Worm (Caenorhabditis elegans) whole organism, young adult: ENCODE results near the gene Y54G11A.1.

Source experiments
- K12H6.12 ChIP-seq: fragments of 200-800 bp; sonication (Bioruptor generic); optimal IDR thresholded peaks from 2 replicates; lab custom pipeline; 2018; ENCODE audit warnings: mild to moderate bottlenecking, missing genetic modification characterization, missing compliant biosample characterization
- Y79H2A.3 ChIP-seq: fragments of 200-800 bp; sonication (Bioruptor generic); conservative IDR thresholded peaks from 2 replicates; pipeline ENCODE4 v1.3.6; 2022; ENCODE audit warnings: missing genetic modification reagents, missing genetic modification characterization, missing compliant biosample characterization
- ama-1 ChIP-seq, 3 experiments: fragments of 150-350 bp in 1 of 3; sonication (generic microtip) in 2 of 3; optimal IDR thresholded peaks; 2 replicates each; lab custom pipeline; 2014 to 2018; ENCODE audit warnings: missing biosample characterization in 2 of 3, missing genetic modification characterization in 2 of 3, missing genetic modification reagents in 2 of 3
- aptf-3 ChIP-seq: fragments of 200-800 bp; sonication (Bioruptor generic); IDR thresholded peaks from 2 replicates; pipeline ENCODE4 v1.3.6; 2022; ENCODE audit warnings: missing genetic modification characterization, missing compliant biosample characterization
- gei-17 ChIP-seq: fragments of 200-800 bp; sonication (Bioruptor generic); optimal IDR thresholded peaks from 2 replicates; lab custom pipeline; 2018; ENCODE audit warnings: mild to moderate bottlenecking, missing genetic modification characterization, missing compliant biosample characterization
- pha-4 ChIP-seq: fragments of 150-350 bp; sonication (generic microtip); optimal IDR thresholded peaks from 2 replicates; lab custom pipeline; 2014; ENCODE audit warnings: missing biosample characterization, missing genetic modification reagents, missing genetic modification characterization
- sea-2 ChIP-seq: fragments of 200-800 bp; sonication (Bioruptor generic); IDR thresholded peaks from 2 replicates; pipeline ENCODE4 v1.3.6; 2022; ENCODE audit warnings: missing genetic modification characterization, missing compliant biosample characterization
- snpc-4 ChIP-seq, 5 experiments: fragments of 150-350 bp in 1 of 5; sonication (generic microtip) in 4 of 5; optimal IDR thresholded peaks; 2 replicates each; lab custom pipeline; 2014 to 2018; ENCODE audit warnings: missing genetic modification characterization in 5 of 5, missing biosample characterization in 3 of 5, antibody characterized with exemption in 2 of 5, mild to moderate bottlenecking in 2 of 5, missing compliant biosample characterization in 2 of 5, missing genotype in 2 of 5, moderate library complexity in 2 of 5, missing genetic modification reagents in 1 of 5
- unc-62 ChIP-seq: fragments of 150-350 bp; optimal IDR thresholded peaks from 2 replicates; lab custom pipeline; 2014; ENCODE audit warnings: missing biosample characterization, missing genetic modification reagents, missing genetic modification characterization
- zim-3 ChIP-seq: sonication (generic microtip); optimal IDR thresholded peaks from 2 replicates; lab custom pipeline; 2017; ENCODE audit warnings: mild to moderate bottlenecking, missing genetic modification characterization, moderate library complexity, missing compliant biosample characterization

ce11 chrII:14257943-14258342 is 11.0 kb downstream of the Y54G11A.1 start:
- no peak for TF ChIP-seq unc-62
- TF ChIP-seq ama-1 (optimal IDR thresholded peaks at IDR 0.05; lab: Kevin White, UChicago) = no peak
- TF ChIP-seq ama-1 (GFP tag; optimal IDR thresholded peaks at IDR 0.05; lab: Kevin White, UChicago) = no peak
- no peak for TF ChIP-seq snpc-4 (GFP tag; optimal IDR thresholded peaks at IDR 0.05; lab: Kevin White, UChicago)
- TF ChIP-seq snpc-4 (tag; optimal IDR thresholded peaks at IDR 0.05; lab: Kevin White, UChicago) = no peak
- TF ChIP-seq K12H6.12 (tag; lab: Kevin White, UChicago) = no peak
- no peak for TF ChIP-seq pha-4 (tag; lab: Kevin White, UChicago)
- no peak for TF ChIP-seq aptf-3
- no peak for TF ChIP-seq Y79H2A.3 (GFP tag; lab: Robert Waterston, UW)
- no peak for TF ChIP-seq gei-17 (GFP tag; lab: Kevin White, UChicago)
- TF ChIP-seq sea-2 (GFP tag; lab: Robert Waterston, UW) = no peak
- TF ChIP-seq zim-3 (tag; lab: Kevin White, UChicago) = no peak
